Fruit fly (Drosophila melanogaster) whole organism, embryonic: ENCODE results near the gene CG43293.
A peak's percentile ranks its signal among the peaks of the same experiment; 100 is the strongest.

Experiments used
- Ada2b ChIP-seq: fragments of 200-800 bp; sonication (Bioruptor generic); IDR thresholded peaks from 2 replicates; pipeline ENCODE4 v1.3.6; 2022; ENCODE audit warnings: missing biosample characterization, missing genetic modification characterization
- Aef1 ChIP-seq: fragments of 200-800 bp; sonication (Bioruptor generic); IDR thresholded peaks from 3 replicates; pipeline ENCODE4 v1.3.6; 2022; ENCODE audit warnings: missing biosample characterization, missing genetic modification characterization
- Antp ChIP-seq: fragments of 200-800 bp; sonication (Bioruptor generic); optimal IDR thresholded peaks from 3 replicates; lab custom pipeline; 2016; ENCODE audit warnings: missing biosample characterization, missing genetic modification characterization
- Asciz ChIP-seq: fragments of 200-800 bp; sonication (Bioruptor generic); optimal IDR thresholded peaks from 2 replicates; lab custom pipeline; 2017; ENCODE audit warnings: missing biosample characterization, mild to moderate bottlenecking, missing genetic modification characterization, missing genetic modification reagents
- Awh ChIP-seq: fragments of 200-800 bp; sonication (Bioruptor generic); IDR thresholded peaks from 2 replicates; pipeline ENCODE4, ENCODE4 v1.3.6; 2022; ENCODE audit warnings: missing biosample characterization, missing genetic modification characterization
- CG1024 ChIP-seq: fragments of 200-800 bp; sonication (Bioruptor generic); IDR thresholded peaks from 2 replicates; pipeline ENCODE4 v1.3.6; 2022; ENCODE audit warnings: missing biosample characterization, missing genetic modification characterization
- CG10274 ChIP-seq: fragments of 200-800 bp; sonication (Bioruptor generic); optimal IDR thresholded peaks from 3 replicates; lab custom pipeline; 2017; ENCODE audit warnings: missing biosample characterization, mild to moderate bottlenecking, missing genetic modification characterization
- CG10431 ChIP-seq: fragments of 200-800 bp; sonication (Bioruptor generic); optimal IDR thresholded peaks from 3 replicates; lab custom pipeline; 2018; ENCODE audit warnings: missing biosample characterization, mild to moderate bottlenecking, missing genetic modification characterization
- CG11398 ChIP-seq: fragments of 200-800 bp; sonication (Bioruptor generic); optimal IDR thresholded peaks from 2 replicates; lab custom pipeline; 2016; ENCODE audit warnings: missing biosample characterization, missing genetic modification characterization
- CG13624 ChIP-seq: fragments of 200-800 bp; sonication (Bioruptor generic); optimal IDR thresholded peaks from 2 replicates; lab custom pipeline; 2016; ENCODE audit warnings: missing biosample characterization, missing genetic modification characterization
- CG15269 ChIP-seq: fragments of 200-800 bp; sonication (Bioruptor generic); optimal IDR thresholded peaks from 2 replicates; lab custom pipeline; 2018; ENCODE audit warnings: missing biosample characterization, mild to moderate bottlenecking, missing genetic modification characterization, moderate library complexity
- CG16863 ChIP-seq: fragments of 200-800 bp; sonication (Bioruptor generic); optimal IDR thresholded peaks from 3 replicates; lab custom pipeline; 2016; ENCODE audit warnings: missing biosample characterization, missing genetic modification characterization
- CG2202 ChIP-seq: fragments of 200-800 bp; sonication (Bioruptor generic); optimal IDR thresholded peaks from 2 replicates; lab custom pipeline; 2018; ENCODE audit warnings: missing biosample characterization, mild to moderate bottlenecking, missing genetic modification characterization
- CG30020 ChIP-seq: fragments of 200-800 bp; optimal IDR thresholded peaks from 2 replicates; lab custom pipeline; 2019; ENCODE audit warnings: missing biosample characterization, mild to moderate bottlenecking, missing genetic modification characterization, moderate library complexity
- CG3726 ChIP-seq: fragments of 200-800 bp; sonication (Bioruptor generic); IDR thresholded peaks from 3 replicates; pipeline ENCODE4, ENCODE4 v1.3.6; 2022; ENCODE audit warnings: missing biosample characterization, missing genetic modification characterization
- CG4404 ChIP-seq: fragments of 200-800 bp; sonication (Bioruptor generic); IDR thresholded peaks from 2 replicates; pipeline ENCODE4 v1.3.6; 2022; ENCODE audit warnings: missing biosample characterization, missing genetic modification characterization
- CG8944 ChIP-seq: fragments of 200-800 bp; sonication (Bioruptor generic); optimal IDR thresholded peaks from 3 replicates; lab custom pipeline; 2016; ENCODE audit warnings: missing biosample characterization, missing genetic modification characterization
- Dll ChIP-seq: fragments of 200-800 bp; sonication (Bioruptor generic); IDR thresholded peaks from 4 replicates; pipeline ENCODE4 v1.3.6; 2022; ENCODE audit warnings: missing biosample characterization, missing genetic modification characterization; ENCODE audit not compliant: partially characterized antibody
- Doc2 ChIP-seq: fragments of 200-800 bp; sonication (Bioruptor generic); IDR thresholded peaks from 2 replicates; pipeline ENCODE4 v1.3.6; 2022; ENCODE audit warnings: missing biosample characterization, missing genetic modification characterization
- Doc3 ChIP-seq: fragments of 200-800 bp; sonication (Bioruptor generic); IDR thresholded peaks from 3 replicates; pipeline ENCODE4 v1.3.6; 2022; ENCODE audit warnings: missing biosample characterization, missing genetic modification characterization; ENCODE audit not compliant: partially characterized antibody
- Drgx ChIP-seq: fragments of 200-800 bp; sonication (Bioruptor generic); IDR thresholded peaks from 2 replicates; pipeline ENCODE4 v1.3.6; 2022; ENCODE audit warnings: missing biosample characterization, missing genetic modification characterization
- Fer1 ChIP-seq: fragments of 200-800 bp; sonication (Bioruptor generic); optimal IDR thresholded peaks from 2 replicates; lab custom pipeline; 2017; ENCODE audit warnings: missing biosample characterization, mild to moderate bottlenecking, missing genetic modification characterization
- NC2α ChIP-seq: fragments of 200-800 bp; sonication (Bioruptor generic); optimal IDR thresholded peaks from 2 replicates; lab custom pipeline; 2016; ENCODE audit warnings: missing biosample characterization, missing genetic modification characterization
- Oaz ChIP-seq: fragments of 200-800 bp; sonication (Bioruptor generic); IDR thresholded peaks from 2 replicates; pipeline ENCODE4 v1.3.6; 2022; ENCODE audit warnings: missing biosample characterization, missing genetic modification characterization
- Pdp1 ChIP-seq, 2 experiments: fragments of 200-800 bp; sonication (Bioruptor generic); optimal IDR thresholded peaks; 3 replicates each; lab custom pipeline; 2016; ENCODE audit warnings: missing biosample characterization in 2 of 2, missing genetic modification characterization in 2 of 2, mild to moderate bottlenecking in 1 of 2, moderate library complexity in 1 of 2
- Usf ChIP-seq: fragments of 200-800 bp; sonication (Bioruptor generic); optimal IDR thresholded peaks from 2 replicates; lab custom pipeline; 2017; ENCODE audit warnings: missing genotype, missing biosample characterization, missing genetic modification characterization
- abd-A ChIP-seq: fragments of 200-800 bp; sonication (Bioruptor generic); optimal IDR thresholded peaks from 3 replicates; lab custom pipeline; 2019; ENCODE audit warnings: missing biosample characterization, mild to moderate bottlenecking, missing genetic modification characterization, moderate library complexity
- btn ChIP-seq: fragments of 200-800 bp; sonication (Bioruptor generic); optimal IDR thresholded peaks from 2 replicates; lab custom pipeline; 2016; ENCODE audit warnings: missing biosample characterization, missing genetic modification characterization
- chinmo ChIP-seq: fragments of 200-800 bp; sonication (Bioruptor generic); IDR thresholded peaks from 4 replicates; pipeline ENCODE4 v1.3.6; 2022; ENCODE audit warnings: missing biosample characterization, missing genetic modification characterization; ENCODE audit not compliant: partially characterized antibody
- danr ChIP-seq: fragments of 200-800 bp; sonication (Bioruptor generic); IDR thresholded peaks from 2 replicates; pipeline ENCODE4 v1.3.6; 2022; ENCODE audit warnings: missing biosample characterization, missing genetic modification characterization
- dimm ChIP-seq: fragments of 200-800 bp; sonication (Bioruptor generic); IDR thresholded peaks from 2 replicates; pipeline ENCODE4 v1.3.6; 2022; ENCODE audit warnings: missing biosample characterization, missing genetic modification characterization
- en ChIP-seq: fragments of 200-800 bp; sonication (Bioruptor generic); optimal IDR thresholded peaks from 2 replicates; lab custom pipeline; 2016; ENCODE audit warnings: missing biosample characterization, missing genetic modification characterization
- eve ChIP-seq, 2 experiments: fragments of >200 bp; optimal IDR thresholded peaks; 2 replicates each; lab custom pipeline; 2017; ENCODE audit warnings: missing biosample characterization in 2 of 2, missing genetic modification characterization in 2 of 2
- gro ChIP-seq: fragments of 200-800 bp; sonication (Bioruptor generic); optimal IDR thresholded peaks from 2 replicates; lab custom pipeline; 2016; ENCODE audit warnings: missing biosample characterization, missing genetic modification characterization
- hb ChIP-seq: fragments of 200-800 bp; sonication (Bioruptor generic); IDR thresholded peaks from 3 replicates; pipeline ENCODE4 v1.3.6; 2022; ENCODE audit warnings: missing biosample characterization, missing genetic modification characterization; ENCODE audit not compliant: partially characterized antibody
- ind ChIP-seq: fragments of 200-800 bp; sonication (Bioruptor generic); optimal IDR thresholded peaks from 3 replicates; lab custom pipeline; 2016; ENCODE audit warnings: missing biosample characterization, missing genetic modification characterization
- knrl ChIP-seq: fragments of 200-800 bp; sonication (Bioruptor generic); IDR thresholded peaks from 3 replicates; pipeline ENCODE4 v1.3.6; 2022; ENCODE audit warnings: missing biosample characterization, missing genetic modification characterization; ENCODE audit not compliant: partially characterized antibody
- peb ChIP-seq: fragments of 200-800 bp; sonication (Bioruptor generic); IDR thresholded peaks from 2 replicates; pipeline ENCODE4 v1.3.6; 2022; ENCODE audit warnings: missing biosample characterization, missing genetic modification characterization
- pros ChIP-seq: fragments of 200-800 bp; sonication (Bioruptor generic); optimal IDR thresholded peaks from 3 replicates; lab custom pipeline; 2019; ENCODE audit warnings: missing biosample characterization, mild to moderate bottlenecking, missing genetic modification characterization, moderate library complexity
- rib ChIP-seq: fragments of 200-800 bp; sonication (Bioruptor generic); IDR thresholded peaks from 2 replicates; pipeline ENCODE4 v1.3.6; 2022; ENCODE audit warnings: missing biosample characterization, missing genetic modification characterization
- row ChIP-seq: fragments of 200-800 bp; sonication (Bioruptor generic); IDR thresholded peaks from 3 replicates; pipeline ENCODE4 v1.3.6; 2022; ENCODE audit warnings: missing biosample characterization, missing genetic modification characterization
- salm ChIP-seq: fragments of 200-800 bp; sonication (Bioruptor generic); optimal IDR thresholded peaks from 2 replicates; lab custom pipeline; 2018; ENCODE audit warnings: missing biosample characterization, mild to moderate bottlenecking, missing genetic modification characterization
- sd ChIP-seq: fragments of 200-800 bp; sonication (Bioruptor generic); optimal IDR thresholded peaks from 3 replicates; lab custom pipeline; 2018; ENCODE audit warnings: missing biosample characterization, mild to moderate bottlenecking, missing genetic modification characterization, moderate library complexity
- sna ChIP-seq: fragments of 200-800 bp; sonication (Bioruptor generic); IDR thresholded peaks from 2 replicates; pipeline ENCODE4 v1.3.6; 2022; ENCODE audit warnings: missing biosample characterization, missing genetic modification characterization; ENCODE audit not compliant: partially characterized antibody
- vvl ChIP-seq: fragments of 200-800 bp; sonication (Bioruptor generic); IDR thresholded peaks from 2 replicates; pipeline ENCODE4 v1.3.6; 2022; ENCODE audit warnings: missing biosample characterization, missing genetic modification characterization
- zen2 ChIP-seq: fragments of 200-800 bp; sonication (Bioruptor generic); IDR thresholded peaks from 3 replicates; pipeline ENCODE4 v1.3.6; 2022; ENCODE audit warnings: missing biosample characterization, missing genetic modification characterization; ENCODE audit not compliant: partially characterized antibody

The CG43293 gene

DNA sequence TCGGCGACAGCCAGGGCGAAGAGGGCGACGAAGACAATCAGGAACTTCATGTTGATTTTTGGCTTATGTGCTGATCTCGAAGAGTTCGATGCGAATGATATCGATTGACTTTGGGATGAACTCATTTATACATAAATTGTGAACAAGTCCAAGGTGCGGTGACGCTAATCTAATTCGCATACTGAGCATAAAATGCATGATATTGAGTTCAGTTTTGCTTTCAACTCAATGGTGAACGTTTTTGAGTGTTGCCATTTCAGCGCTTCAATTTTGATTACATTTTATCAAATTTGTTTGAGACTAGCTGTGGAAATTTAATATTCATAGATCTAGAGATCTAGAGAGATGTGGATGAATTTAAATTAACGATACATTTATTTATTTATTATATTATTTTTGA lies 48.3 kb upstream of the CG43293 start, which contains the start of gene Lcp65Af (continued):
- no peak for TF ChIP-seq dimm

DNA sequence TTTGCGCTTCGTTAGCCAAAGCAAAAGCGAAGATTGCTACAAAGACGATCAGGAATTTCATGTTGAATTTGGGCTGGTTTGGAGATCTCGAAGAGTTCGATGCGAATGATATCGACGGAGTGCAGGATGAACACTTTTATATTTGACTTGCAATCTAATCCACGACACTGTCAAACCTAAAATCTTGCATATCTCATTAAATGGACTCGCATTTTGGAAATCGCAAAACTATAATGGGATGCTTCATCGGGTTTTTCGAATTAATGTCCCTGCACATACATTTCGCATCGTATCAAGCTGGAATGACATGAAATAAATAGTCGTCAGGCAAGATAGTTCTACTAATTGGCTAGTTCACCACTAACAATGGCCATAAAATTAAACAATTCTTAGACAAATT lies 47.0 kb upstream of the CG43293 start, which contains the start of gene Lcp65Ae:
Gene Lcp65Ae, minus strand, starts transcription at position 101 of the 400 bp plus-strand sequence.
- TF ChIP-seq CG13624 (no peak), eve (GFP tag; optimal IDR thresholded peaks at IDR 0.05; lab: Kevin White, UChicago) (no peak), Drgx (GFP tag; lab: Robert Waterston, UW) (no peak), danr (GFP tag; lab: Robert Waterston, UW) (no peak), en (GFP tag; lab: Kevin White, UChicago) (no peak), CG3726 (GFP tag; lab: Robert Waterston, UW) (no peak)

- peak; percentile 62 for TF ChIP-seq abd-A (tag; lab: Kevin White, UChicago)
- peak; percentile 51; the same call in 1 of the 2 replicates for TF ChIP-seq rib
- peak; percentile 76 for TF ChIP-seq vvl (GFP tag; lab: Robert Waterston, UW)
- no peak for TF ChIP-seq ind (GFP tag; lab: Kevin White, UChicago)
- peak; percentile 51 for TF ChIP-seq sd (tag; lab: Kevin White, UChicago)
- peak; percentile 79; the same call in 3 of the 4 replicates for TF ChIP-seq chinmo
These were observed 46.4 kb upstream of the CG43293 start for dm6 chr3L:6138586-6138985.

- no peak for TF ChIP-seq CG2202 (tag; lab: Kevin White, UChicago)
- TF ChIP-seq CG10431 (GFP tag; lab: Kevin White, UChicago), result no peak
- no peak for TF ChIP-seq Doc2 (GFP tag; lab: Robert Waterston, UW)
- no peak for TF ChIP-seq CG4404 (GFP tag; lab: Robert Waterston, UW)
- TF ChIP-seq CG16863, result no peak
- TF ChIP-seq Fer1, result peak; percentile 25
- no peak for TF ChIP-seq zen2 (GFP tag; lab: Robert Waterston, UW)
- TF ChIP-seq Awh (GFP tag; lab: Robert Waterston, UW), result peak; percentile 55
- no peak for TF ChIP-seq peb (GFP tag; lab: Robert Waterston, UW)
- TF ChIP-seq Doc3, result no peak
- TF ChIP-seq NC2α, result no peak
- TF ChIP-seq CG11398 (GFP tag; lab: Kevin White, UChicago), result no peak
- TF ChIP-seq Oaz (GFP tag; lab: Robert Waterston, UW), result no peak
- TF ChIP-seq Ada2b (GFP tag; lab: Robert Waterston, UW), result no peak
- TF ChIP-seq hb (GFP tag; lab: Robert Waterston, UW), result no peak
- TF ChIP-seq CG8944 (GFP tag; lab: Kevin White, UChicago), result no peak
- peak; percentile 10 for TF ChIP-seq CG15269
- TF ChIP-seq Dll (GFP tag; lab: Robert Waterston, UW), result no peak
- no peak for TF ChIP-seq Usf (GFP tag; lab: Kevin White, UChicago)
- TF ChIP-seq Antp (GFP tag; lab: Kevin White, UChicago), result no peak
- no peak for TF ChIP-seq salm (tag; lab: Kevin White, UChicago)
- TF ChIP-seq Aef1 (GFP tag; lab: Robert Waterston, UW), result no peak
- TF ChIP-seq knrl (GFP tag; lab: Robert Waterston, UW), result no peak
- TF ChIP-seq CG10274, result no peak
- TF ChIP-seq pros, result no peak
- TF ChIP-seq Pdp1 (GFP tag; optimal IDR thresholded peaks at IDR 0.05; lab: Kevin White, UChicago), result no peak
- peak; percentile 33 for TF ChIP-seq Asciz (GFP tag; lab: Kevin White, UChicago)
- TF ChIP-seq CG1024 (GFP tag; lab: Robert Waterston, UW), result no peak
- no peak for TF ChIP-seq sna (GFP tag; lab: Robert Waterston, UW)
- TF ChIP-seq gro (GFP tag; lab: Kevin White, UChicago), result no peak
- no peak for TF ChIP-seq btn (GFP tag; lab: Kevin White, UChicago)
- TF ChIP-seq CG30020, result no peak
- no peak for TF ChIP-seq row
These were observed 44.9 kb upstream of the CG43293 start, which contains the start of gene Cpr65Av for dm6 chr3L:6139924-6140574. TSS of gene Cpr65Av (minus strand) at chr3L:6139974.
